Fruit fly (Drosophila melanogaster) whole organism, pupa: Measurements from ENCODE around the gene gce.

ENCODE experiments used
- CG10348 ChIP-seq: fragments of 200-800 bp; sonication (Bioruptor generic); IDR thresholded peaks from 2 replicates; pipeline ENCODE4 v1.3.6; 2022; ENCODE audit warnings: missing biosample characterization, missing genetic modification characterization
- CG12605 ChIP-seq: fragments of 200-800 bp; sonication (Bioruptor generic); IDR thresholded peaks from 2 replicates; pipeline ENCODE4 v1.3.6; 2022; ENCODE audit warnings: missing biosample characterization, missing genetic modification characterization
- CG13204 ChIP-seq: fragments of 200-800 bp; sonication (Bioruptor generic); optimal IDR thresholded peaks from 2 replicates; lab custom pipeline; 2018; ENCODE audit warnings: missing biosample characterization, mild to moderate bottlenecking, missing genetic modification characterization, moderate library complexity
- CG14655 ChIP-seq: fragments of 200-800 bp; sonication (Bioruptor generic); optimal IDR thresholded peaks from 3 replicates; lab custom pipeline; 2017; ENCODE audit warnings: mild to moderate bottlenecking, missing biosample characterization, missing genetic modification reagents, missing genetic modification characterization
- CG15710 ChIP-seq: fragments of 200-800 bp; sonication (Bioruptor generic); optimal IDR thresholded peaks from 2 replicates; lab custom pipeline; 2018; ENCODE audit warnings: missing biosample characterization, mild to moderate bottlenecking, missing genetic modification characterization, moderate library complexity
- CG17806 ChIP-seq: fragments of 200-800 bp; sonication (Bioruptor generic); optimal IDR thresholded peaks from 2 replicates; lab custom pipeline; 2018; ENCODE audit warnings: missing biosample characterization, mild to moderate bottlenecking, missing genetic modification characterization, moderate library complexity
- CG32121 ChIP-seq: fragments of 200-800 bp; sonication (Bioruptor generic); IDR thresholded peaks from 2 replicates; pipeline ENCODE4 v1.3.6; 2022; ENCODE audit warnings: missing biosample characterization, missing genetic modification characterization
- CG34367 ChIP-seq: fragments of 200-800 bp; sonication (Bioruptor generic); optimal IDR thresholded peaks from 2 replicates; lab custom pipeline; 2018; ENCODE audit warnings: missing biosample characterization, mild to moderate bottlenecking, missing genetic modification characterization
- CG4496 ChIP-seq: fragments of 200-800 bp; sonication (Bioruptor generic); IDR thresholded peaks from 3 replicates; pipeline ENCODE4 v1.3.6; 2022; ENCODE audit warnings: missing biosample characterization, missing genetic modification characterization
- CG8159 ChIP-seq: fragments of 200-800 bp; sonication (Bioruptor generic); optimal IDR thresholded peaks from 3 replicates; lab custom pipeline; 2018; ENCODE audit warnings: missing biosample characterization, mild to moderate bottlenecking, missing genetic modification characterization, moderate library complexity
- CG8301 ChIP-seq: fragments of 200-800 bp; sonication (Bioruptor generic); optimal IDR thresholded peaks from 2 replicates; lab custom pipeline; 2018; ENCODE audit warnings: missing biosample characterization, mild to moderate bottlenecking, missing genetic modification characterization
- CG9948 ChIP-seq: fragments of 200-800 bp; sonication (Bioruptor generic); optimal IDR thresholded peaks from 2 replicates; lab custom pipeline; 2018; ENCODE audit warnings: missing biosample characterization, mild to moderate bottlenecking, missing genetic modification characterization, moderate library complexity
- D1 ChIP-seq: fragments of 200-800 bp; sonication (Bioruptor generic); optimal IDR thresholded peaks from 2 replicates; lab custom pipeline; 2018; ENCODE audit warnings: missing biosample characterization, mild to moderate bottlenecking, missing genetic modification characterization, moderate library complexity
- EcR ChIP-seq: fragments of 200-800 bp; sonication (Bioruptor generic); optimal IDR thresholded peaks from 3 replicates; lab custom pipeline; 2019; ENCODE audit warnings: missing biosample characterization, missing genetic modification characterization, mild to moderate bottlenecking, moderate library complexity, missing genetic modification reagents
- Ets98B ChIP-seq: fragments of 200-800 bp; sonication (Bioruptor generic); IDR thresholded peaks from 2 replicates; pipeline ENCODE4 v1.3.6; 2022; ENCODE audit warnings: missing biosample characterization, missing genetic modification characterization
- Pif1A ChIP-seq: fragments of 200-800 bp; sonication (Bioruptor generic); optimal IDR thresholded peaks from 3 replicates; lab custom pipeline; 2016; ENCODE audit warnings: missing biosample characterization, missing genetic modification characterization
- Pif1B ChIP-seq: fragments of 200-800 bp; sonication (Bioruptor generic); optimal IDR thresholded peaks from 3 replicates; lab custom pipeline; 2016; ENCODE audit warnings: missing biosample characterization, missing genetic modification characterization
- Snoo ChIP-seq: fragments of 200-800 bp; sonication (Bioruptor generic); optimal IDR thresholded peaks from 3 replicates; lab custom pipeline; 2017; ENCODE audit warnings: missing biosample characterization, mild to moderate bottlenecking, missing genetic modification characterization, inconsistent platforms
- fd96Ca ChIP-seq: fragments of 200-800 bp; sonication (Bioruptor generic); IDR thresholded peaks from 3 replicates; pipeline ENCODE4 v1.3.6; 2022; ENCODE audit warnings: missing biosample characterization, missing genetic modification characterization
- gl ChIP-seq: fragments of 200-800 bp; sonication (Bioruptor generic); optimal IDR thresholded peaks from 2 replicates; lab custom pipeline; 2018; ENCODE audit warnings: missing biosample characterization, mild to moderate bottlenecking, missing genetic modification characterization
- rn ChIP-seq: fragments of 200-800 bp; sonication (Bioruptor generic); IDR thresholded peaks from 2 replicates; pipeline ENCODE4 v1.3.6; 2022; ENCODE audit warnings: missing biosample characterization, missing genetic modification characterization

gce gene

DNA sequence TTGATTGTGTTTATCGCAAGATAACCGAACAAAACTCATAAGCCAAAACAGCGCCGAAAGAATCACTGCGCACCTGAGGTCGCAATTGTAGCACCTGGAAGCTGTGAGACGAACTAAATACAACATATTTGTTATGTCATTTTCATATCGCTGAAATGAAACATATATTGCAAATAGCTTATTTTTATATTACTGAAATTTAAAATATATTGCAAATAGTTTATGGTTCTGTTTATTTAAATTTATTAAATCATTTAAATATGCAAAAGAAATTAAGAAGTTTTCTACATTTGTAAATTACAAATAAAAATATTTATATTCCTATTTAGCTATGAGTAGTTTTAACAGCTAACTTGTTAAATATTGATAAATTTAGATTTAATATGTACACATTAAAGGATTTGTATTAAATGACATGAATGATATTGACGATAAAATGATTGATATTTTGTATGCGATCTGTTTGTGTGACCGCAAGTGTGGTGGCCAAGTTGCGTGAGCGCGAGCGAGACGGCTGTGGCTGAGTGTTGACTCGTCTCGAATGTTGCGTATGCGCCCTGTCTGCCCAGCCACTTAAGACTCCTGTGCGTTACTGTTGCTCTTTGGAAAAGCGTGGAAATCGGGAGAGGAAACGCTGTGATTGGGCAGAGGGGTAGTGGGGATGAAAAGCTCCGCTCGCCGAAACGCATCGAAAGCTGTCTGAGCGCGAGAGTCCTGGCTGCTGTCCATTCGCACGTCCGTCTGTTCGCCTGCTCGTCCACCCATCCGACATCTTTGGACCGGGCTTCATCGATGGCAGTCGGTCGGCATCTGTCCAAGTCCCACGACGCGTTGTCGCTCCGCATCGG, at the start of gene gce:
TSS of gene gce (plus strand) at position 798 of the 848 bp plus-strand sequence.
- TF ChIP-seq CG12605 (GFP tag; lab: Robert Waterston, UW) (0 out of 2 replicates have a peak, but pooled peaks have one; percentile 5), Pif1A (no peak), CG8301 (tag; lab: Kevin White, UChicago) (peak; percentile 16), CG17806 (tag; lab: Kevin White, UChicago) (no peak), D1 (no peak), rn (GFP tag; lab: Robert Waterston, UW) (no peak), Snoo (tag; lab: Kevin White, UChicago) (peak; percentile 6), CG14655 (GFP tag; lab: Kevin White, UChicago) (peak; percentile 16), CG4496 (GFP tag; lab: Robert Waterston, UW) (no peak), CG13204 (GFP tag; lab: Kevin White, UChicago) (no peak), CG10348 (GFP tag; lab: Robert Waterston, UW) (no peak), CG32121 (GFP tag; lab: Robert Waterston, UW) (0 out of 2 replicates have a peak, but pooled peaks have one; percentile 31), CG8159 (tag; lab: Kevin White, UChicago) (peak; percentile 27), Ets98B (GFP tag; lab: Robert Waterston, UW) (peak; percentile 25; the same call in 1 of the 2 replicates), Pif1B (GFP tag; lab: Kevin White, UChicago) (no peak), EcR (GFP tag; lab: Kevin White, UChicago) (no peak), gl (tag; lab: Kevin White, UChicago) (no peak), fd96Ca (GFP tag; lab: Robert Waterston, UW) (peak; percentile 30; the same call in 1 of the 3 replicates), CG9948 (peak; percentile 9), CG34367 (tag; lab: Kevin White, UChicago) (no peak), CG15710 (tag; lab: Kevin White, UChicago) (peak; percentile 6)

DNA sequence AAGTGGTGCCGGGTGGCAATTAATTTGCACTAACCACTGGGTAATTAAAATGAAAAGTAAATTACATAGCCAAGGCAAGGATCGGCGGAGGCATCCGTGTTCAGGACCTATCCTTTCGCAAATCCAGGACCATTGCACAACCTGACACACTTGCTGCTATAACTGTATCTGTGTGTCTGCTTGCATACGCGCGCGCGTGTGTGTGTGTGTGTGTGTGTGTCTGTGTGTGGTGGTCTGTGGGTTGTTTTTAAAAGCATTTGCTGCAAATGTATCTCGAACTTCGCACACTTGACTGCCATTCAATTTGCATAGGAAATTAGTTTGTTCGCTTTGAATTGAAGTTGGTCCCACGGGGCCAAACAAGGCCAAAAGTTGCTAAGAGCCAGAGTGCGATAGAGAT, 38.3 kb upstream of the gce start:
- TF ChIP-seq CG8159 (tag; lab: Kevin White, UChicago) (no peak), D1 (no peak), rn (GFP tag; lab: Robert Waterston, UW) (no peak), Pif1A (no peak), Ets98B (GFP tag; lab: Robert Waterston, UW) (no peak), CG32121 (GFP tag; lab: Robert Waterston, UW) (no peak), CG15710 (tag; lab: Kevin White, UChicago) (no peak), gl (tag; lab: Kevin White, UChicago) (no peak)

DNA sequence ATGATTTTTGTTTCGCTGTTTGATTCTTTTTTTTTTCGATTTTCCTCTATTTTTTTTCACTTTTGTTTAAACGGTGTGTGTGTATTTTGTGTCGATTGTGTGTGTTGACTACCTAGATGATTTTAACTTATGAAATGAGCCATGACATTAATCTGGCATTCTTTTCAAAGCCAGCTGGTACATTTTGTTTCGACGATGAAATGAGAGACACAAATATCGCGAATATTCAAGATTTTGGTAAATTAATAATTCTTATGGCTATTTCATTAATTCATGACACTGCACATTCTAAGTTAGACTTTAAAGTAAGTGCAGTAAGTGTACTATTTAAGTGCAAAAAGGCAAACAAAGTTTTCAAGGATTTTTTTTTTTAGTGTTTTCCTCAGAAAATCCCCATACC, 25.3 kb upstream of the gce start, which contains the start of gene CG9106:
TSS of gene CG9106 (minus strand) at position 101 of the 400 bp plus-strand sequence.
- TF ChIP-seq CG9948 (no peak), CG17806 (tag; lab: Kevin White, UChicago) (no peak), rn (GFP tag; lab: Robert Waterston, UW) (no peak), CG12605 (GFP tag; lab: Robert Waterston, UW) (no peak), CG32121 (GFP tag; lab: Robert Waterston, UW) (no peak), fd96Ca (GFP tag; lab: Robert Waterston, UW) (no peak), Ets98B (GFP tag; lab: Robert Waterston, UW) (no peak), CG34367 (tag; lab: Kevin White, UChicago) (no peak), CG14655 (GFP tag; lab: Kevin White, UChicago) (no peak), CG13204 (GFP tag; lab: Kevin White, UChicago) (no peak), Pif1A (no peak), CG8301 (tag; lab: Kevin White, UChicago) (no peak), EcR (GFP tag; lab: Kevin White, UChicago) (no peak), Snoo (tag; lab: Kevin White, UChicago) (no peak)

DNA sequence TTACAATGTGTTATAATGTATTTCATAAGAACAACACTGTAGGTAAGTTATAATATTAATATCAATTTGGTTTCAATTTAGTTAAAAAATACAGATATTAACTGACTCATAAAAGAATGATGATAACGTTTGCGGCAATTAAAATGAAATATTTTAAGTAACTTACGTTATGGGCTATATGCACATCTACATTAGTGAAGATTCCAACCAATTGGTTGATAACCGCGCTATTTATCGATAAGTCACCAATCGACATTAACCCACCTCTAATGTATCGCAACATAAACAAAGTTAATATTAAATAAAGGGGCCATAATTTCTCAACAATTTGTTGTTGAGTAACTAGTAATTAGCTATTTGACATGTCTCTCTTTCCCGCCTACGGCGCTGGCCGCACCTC, 4.8 kb upstream of the gce start, which contains the start of gene CG5877:
TSS of gene CG5877 (plus strand) at position 238 of the 400 bp plus-strand sequence.
- TF ChIP-seq CG17806 (tag; lab: Kevin White, UChicago) (no peak), EcR (GFP tag; lab: Kevin White, UChicago) (no peak), CG10348 (GFP tag; lab: Robert Waterston, UW) (no peak), CG34367 (tag; lab: Kevin White, UChicago) (no peak), CG8301 (tag; lab: Kevin White, UChicago) (no peak), CG15710 (tag; lab: Kevin White, UChicago) (no peak), Ets98B (GFP tag; lab: Robert Waterston, UW) (no peak)

DNA sequence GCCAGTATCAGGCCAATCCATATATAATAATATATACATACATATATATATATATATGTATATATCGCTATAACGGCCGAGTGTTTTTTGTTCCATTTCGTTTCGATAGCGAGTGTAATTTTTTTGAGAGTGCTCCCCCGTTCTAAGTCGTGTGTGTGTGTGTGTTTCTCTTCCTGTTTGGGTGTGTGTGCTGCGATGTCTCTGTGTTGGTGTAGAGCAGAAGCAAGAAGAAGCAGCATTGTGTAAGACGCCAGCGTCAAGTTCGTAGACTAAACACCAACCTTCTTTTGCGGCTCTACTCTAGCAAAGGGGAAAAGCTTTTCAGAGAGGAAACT, 364 bp downstream of the gce start:
- TF ChIP-seq CG4496 (GFP tag; lab: Robert Waterston, UW), result no peak
- no peak for TF ChIP-seq Pif1A
- TF ChIP-seq EcR (GFP tag; lab: Kevin White, UChicago), result no peak
- no peak for TF ChIP-seq CG17806 (tag; lab: Kevin White, UChicago)
- no peak for TF ChIP-seq D1
- no peak for TF ChIP-seq CG32121 (GFP tag; lab: Robert Waterston, UW)
- no peak for TF ChIP-seq CG12605 (GFP tag; lab: Robert Waterston, UW)
- no peak for TF ChIP-seq Snoo (tag; lab: Kevin White, UChicago)
- no peak for TF ChIP-seq CG10348 (GFP tag; lab: Robert Waterston, UW)
- TF ChIP-seq rn (GFP tag; lab: Robert Waterston, UW), result no peak
- no peak for TF ChIP-seq Pif1B (GFP tag; lab: Kevin White, UChicago)
- TF ChIP-seq Ets98B (GFP tag; lab: Robert Waterston, UW), result no peak
- TF ChIP-seq CG9948, result no peak
- TF ChIP-seq gl (tag; lab: Kevin White, UChicago), result no peak
- no peak for TF ChIP-seq CG8301 (tag; lab: Kevin White, UChicago)
- TF ChIP-seq, all 21 proteins: peak for 0
